Worm (Caenorhabditis elegans): ENCODE measurements around the gene nhr-147.

The nhr-147 gene

ce11 chrV:7361673-7362072 is 16.1 kb downstream of the nhr-147 start, which contains the start of gene cyp-35A1:
TSS of gene cyp-35A1 (minus strand) at chrV:7361773.
- no peak for TF ChIP-seq hmbx-1 (tag; optimal IDR thresholded peaks at IDR 0.05)
- no peak for TF ChIP-seq ceh-36 (tag; optimal IDR thresholded peaks at IDR 0.05)
- no peak for TF ChIP-seq F13C5.2 (tag; optimal IDR thresholded peaks at IDR 0.05)
- TF ChIP-seq tra-4 (tag; optimal IDR thresholded peaks at IDR 0.05): no peak
- TF ChIP-seq flt-1 (GFP tag; IDR thresholded peaks at IDR 0.05): no peak
- TF ChIP-seq tbx-37 (GFP tag; conservative IDR thresholded peaks at IDR 0.05): no peak
- TF ChIP-seq aly-1 (tag; optimal IDR thresholded peaks at IDR 0.05): no peak
- TF ChIP-seq pes-1 (GFP tag; IDR thresholded peaks at IDR 0.05): no peak
- TF ChIP-seq tbx-11 (GFP tag; IDR thresholded peaks at IDR 0.05): no peak
- no peak for TF ChIP-seq ama-1 (optimal IDR thresholded peaks at IDR 0.05)
- TF ChIP-seq scrt-1 (GFP tag; IDR thresholded peaks at IDR 0.05): no peak
- TF ChIP-seq sea-1 (GFP tag; conservative IDR thresholded peaks at IDR 0.05): no peak
- TF ChIP-seq hmg-4 (GFP tag; optimal IDR thresholded peaks at IDR 0.05): no peak
- no peak for TF ChIP-seq hnd-1 (tag; optimal IDR thresholded peaks at IDR 0.05)
- no peak for TF ChIP-seq ceh-13 (GFP tag; optimal IDR thresholded peaks at IDR 0.05)
- no peak for TF ChIP-seq B0310.2 (tag; optimal IDR thresholded peaks at IDR 0.05)
- no peak for TF ChIP-seq ets-7 (tag; optimal IDR thresholded peaks at IDR 0.05)

DNA sequence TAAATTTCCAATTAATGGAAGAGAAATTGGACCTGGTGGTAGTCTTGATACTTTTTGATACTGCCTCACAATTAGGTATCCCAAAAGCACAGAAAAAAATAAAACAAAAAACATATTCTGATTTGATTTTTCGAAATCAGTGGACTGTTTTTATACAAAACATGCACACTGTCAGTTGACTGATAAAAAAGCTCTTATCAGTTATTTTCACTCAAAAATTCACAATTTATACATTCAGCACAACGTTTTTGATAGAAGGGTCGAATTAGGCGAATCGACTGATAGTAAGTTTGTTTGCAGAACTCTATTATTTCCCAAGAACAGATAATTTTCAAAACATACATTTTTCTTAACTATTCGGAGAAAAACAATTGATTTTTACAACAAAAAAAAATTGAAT is 18.5 kb downstream of the nhr-147 start, which contains the start of gene cyp-35A2:
cyp-35A2 (minus strand) TSS at position 124 of the 400 bp plus-strand sequence.
- TF ChIP-seq aly-1 (tag; optimal IDR thresholded peaks at IDR 0.05) (no peak), scrt-1 (GFP tag; IDR thresholded peaks at IDR 0.05) (no peak), sea-1 (GFP tag; conservative IDR thresholded peaks at IDR 0.05) (no peak), tbx-11 (GFP tag; IDR thresholded peaks at IDR 0.05) (no peak), hnd-1 (tag; optimal IDR thresholded peaks at IDR 0.05) (no peak), ceh-13 (GFP tag; optimal IDR thresholded peaks at IDR 0.05) (no peak), pes-1 (GFP tag; IDR thresholded peaks at IDR 0.05) (no peak), flt-1 (GFP tag; IDR thresholded peaks at IDR 0.05) (no peak), ceh-36 (tag; optimal IDR thresholded peaks at IDR 0.05) (no peak), hmbx-1 (tag; optimal IDR thresholded peaks at IDR 0.05) (no peak), F13C5.2 (tag; optimal IDR thresholded peaks at IDR 0.05) (no peak), hmg-4 (GFP tag; optimal IDR thresholded peaks at IDR 0.05) (no peak), tra-4 (tag; optimal IDR thresholded peaks at IDR 0.05) (no peak), ama-1 (optimal IDR thresholded peaks at IDR 0.05) (no peak), B0310.2 (tag; optimal IDR thresholded peaks at IDR 0.05) (no peak), tbx-37 (GFP tag; conservative IDR thresholded peaks at IDR 0.05) (no peak), ets-7 (tag; optimal IDR thresholded peaks at IDR 0.05) (no peak)

ce11 chrV:7364951-7365350 is 19.4 kb downstream of the nhr-147 start, which contains the start of gene exc-13:
TSS of gene exc-13 (plus strand) at chrV:7365251.
- TF ChIP-seq tbx-37 (GFP tag; conservative IDR thresholded peaks at IDR 0.05) (no peak), ceh-36 (tag; optimal IDR thresholded peaks at IDR 0.05) (no peak), ama-1 (optimal IDR thresholded peaks at IDR 0.05) (no peak), aly-1 (tag; optimal IDR thresholded peaks at IDR 0.05) (no peak), tbx-11 (GFP tag; IDR thresholded peaks at IDR 0.05) (no peak), flt-1 (GFP tag; IDR thresholded peaks at IDR 0.05) (no peak)

- no peak for TF ChIP-seq pes-1 (GFP tag; IDR thresholded peaks at IDR 0.05)
- no peak for TF ChIP-seq ets-7 (tag; optimal IDR thresholded peaks at IDR 0.05)
- no peak for TF ChIP-seq tbx-37 (GFP tag; conservative IDR thresholded peaks at IDR 0.05)
- no peak for TF ChIP-seq ama-1 (optimal IDR thresholded peaks at IDR 0.05)
- TF ChIP-seq aly-1 (tag; optimal IDR thresholded peaks at IDR 0.05): no peak
- TF ChIP-seq tra-4 (tag; optimal IDR thresholded peaks at IDR 0.05): no peak
- no peak for TF ChIP-seq sea-1 (GFP tag; conservative IDR thresholded peaks at IDR 0.05)
- no peak for TF ChIP-seq B0310.2 (tag; optimal IDR thresholded peaks at IDR 0.05)
- no peak for TF ChIP-seq tbx-11 (GFP tag; IDR thresholded peaks at IDR 0.05)
- no peak for TF ChIP-seq ceh-13 (GFP tag; optimal IDR thresholded peaks at IDR 0.05)
Observed at ce11 chrV:7369578-7369977, 24.0 kb downstream of the nhr-147 start, which contains the start of gene srj-14. TSS of gene srj-14 (plus strand) at chrV:7369708.

DNA sequence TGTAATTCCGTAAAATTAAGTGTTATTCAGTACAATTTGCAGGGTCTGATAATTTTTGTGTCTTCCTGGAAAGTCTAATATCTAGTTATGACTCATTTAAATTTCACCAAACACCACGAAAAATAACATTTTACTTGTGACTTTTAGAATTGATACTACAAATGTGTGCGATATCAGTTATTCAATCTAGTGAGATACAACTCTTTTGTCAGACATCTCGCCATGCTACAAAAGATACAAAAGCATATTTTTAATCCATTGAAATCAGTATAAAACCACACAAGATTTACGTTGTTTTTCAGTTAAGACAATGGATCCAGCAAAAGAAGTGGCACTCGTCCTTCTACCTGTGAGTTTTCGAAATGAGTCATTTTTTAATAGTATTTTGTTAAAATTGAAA is 28.5 kb downstream of the nhr-147 start, which contains the start of gene srx-56:
srx-56 (plus strand) TSS at position 301 of the 400 bp plus-strand sequence.
- TF ChIP-seq tra-4 (tag; optimal IDR thresholded peaks at IDR 0.05) (no peak), F13C5.2 (tag; optimal IDR thresholded peaks at IDR 0.05) (no peak), tbx-37 (GFP tag; conservative IDR thresholded peaks at IDR 0.05) (no peak), aly-1 (tag; optimal IDR thresholded peaks at IDR 0.05) (no peak), flt-1 (GFP tag; IDR thresholded peaks at IDR 0.05) (no peak)

DNA sequence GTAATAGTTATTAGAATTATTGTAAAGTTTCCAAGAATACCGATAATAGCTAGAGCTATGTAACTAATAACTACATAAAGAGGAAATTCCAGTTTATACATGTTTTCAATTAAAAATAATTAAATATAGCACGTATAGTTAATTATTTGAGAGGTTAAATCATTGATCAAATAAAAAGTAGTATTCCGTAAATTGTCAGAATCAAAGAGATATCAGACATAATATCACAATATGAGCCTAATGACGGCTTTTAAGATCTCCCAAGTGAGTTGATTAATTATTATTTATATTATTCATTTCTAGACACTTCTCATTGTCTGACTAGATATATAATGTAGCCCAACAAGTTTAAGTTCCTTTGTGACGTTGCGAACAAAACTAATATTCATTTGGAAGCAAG is 33.8 kb downstream of the nhr-147 start, which contains the start of gene srsx-24:
srsx-24 (minus strand) TSS at position 101 of the 400 bp plus-strand sequence.
- TF ChIP-seq B0310.2 (tag; optimal IDR thresholded peaks at IDR 0.05): no peak
- TF ChIP-seq ceh-13 (GFP tag; optimal IDR thresholded peaks at IDR 0.05): no peak
- TF ChIP-seq ceh-36 (tag; optimal IDR thresholded peaks at IDR 0.05): no peak

DNA sequence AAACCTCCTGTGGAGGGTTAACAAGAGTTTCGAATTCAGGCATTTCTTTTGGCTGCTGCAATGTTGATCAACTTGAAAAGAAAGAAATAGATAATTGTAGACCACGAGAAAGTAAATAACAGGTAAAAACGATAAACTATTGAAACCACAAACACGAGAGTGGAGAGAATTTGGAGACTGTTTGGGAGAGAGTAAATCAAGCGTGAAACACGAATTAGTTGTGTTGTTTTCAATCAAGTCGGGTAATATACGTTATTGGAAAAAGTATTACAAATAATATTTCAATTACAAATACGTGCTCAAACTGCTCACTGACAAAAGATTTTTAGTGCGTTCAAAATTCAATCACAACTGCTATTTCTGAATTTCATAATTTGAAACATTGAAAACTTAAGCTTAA is 35.4 kb downstream of the nhr-147 start, which contains the start of gene C03G6.17:
C03G6.17 (minus strand) TSS at position 101 of the 400 bp plus-strand sequence.
- TF ChIP-seq F13C5.2 (tag; optimal IDR thresholded peaks at IDR 0.05) (no peak), hmg-4 (GFP tag; optimal IDR thresholded peaks at IDR 0.05) (no peak), ets-7 (tag; optimal IDR thresholded peaks at IDR 0.05) (no peak), sea-1 (GFP tag; conservative IDR thresholded peaks at IDR 0.05) (no peak), ceh-36 (tag; optimal IDR thresholded peaks at IDR 0.05) (no peak), hmbx-1 (tag; optimal IDR thresholded peaks at IDR 0.05) (no peak), tra-4 (tag; optimal IDR thresholded peaks at IDR 0.05) (no peak), tbx-37 (GFP tag; conservative IDR thresholded peaks at IDR 0.05) (no peak)

- TF ChIP-seq sea-1 (GFP tag; conservative IDR thresholded peaks at IDR 0.05) (no peak), F13C5.2 (tag; optimal IDR thresholded peaks at IDR 0.05) (no peak), hmg-4 (GFP tag; optimal IDR thresholded peaks at IDR 0.05) (no peak), hnd-1 (tag; optimal IDR thresholded peaks at IDR 0.05) (no peak), ets-7 (tag; optimal IDR thresholded peaks at IDR 0.05) (no peak)
Observed at ce11 chrV:7386052-7386573, 40.5 kb downstream of the nhr-147 start, which contains the start of gene srp-6. TSS of gene srp-6 (minus strand) at chrV:7386102.

Data from whole organism, early embryonic.